Worm (Caenorhabditis elegans): ENCODE measurements around the gene tbx-31.
"Not testable (repeated sequence)": the region's sequence is repeated elsewhere in the genome, so short reads cannot be mapped to it uniquely, and the experiment has no call there.

- not testable (repeated sequence) for TF ChIP-seq snpc-4 (tag; optimal IDR thresholded peaks at IDR 0.05); fos-1 (tag; optimal IDR thresholded peaks at IDR 0.05); nhr-28 (tag; optimal IDR thresholded peaks at IDR 0.05); saeg-2 (GFP tag; IDR thresholded peaks at IDR 0.05); ces-1 (GFP tag; optimal IDR thresholded peaks at IDR 0.05); egl-43 (GFP tag; IDR thresholded peaks at IDR 0.05); skn-1 (tag; optimal IDR thresholded peaks at IDR 0.05); nhr-76 (tag; optimal IDR thresholded peaks at IDR 0.05); unc-62 (GFP tag; optimal IDR thresholded peaks at IDR 0.05 in 1 of 2); unc-62 (tag; optimal IDR thresholded peaks at IDR 0.05)
Measured at ce11 chrX:1689996-1690395, 16.0 kb upstream of the tbx-31 start, which contains the start of gene C36C9.12.
